Worm (Caenorhabditis elegans): ENCODE measurements around the gene haf-7.
A peak's percentile ranks its signal among the peaks of the same experiment; 100 is the strongest.

haf-7 gene

ce11 chrV:14748608-14749137, 24.4 kb upstream of the haf-7 start, which contains the start of the genes lipl-8 and Y50E8A.22:
TSS of gene lipl-8 (minus strand) at chrV:14748708.
TSS of gene Y50E8A.22 (minus strand) at chrV:14749087.
- TF ChIP-seq hmg-1.2 (GFP tag; IDR thresholded peaks at IDR 0.05) (no peak), ztf-25 (GFP tag; IDR thresholded peaks at IDR 0.05) (no peak), nhr-27 (tag; optimal IDR thresholded peaks at IDR 0.05) (no peak), ztf-3 (GFP tag; optimal IDR thresholded peaks at IDR 0.05) (no peak), B0019.2 (GFP tag; conservative IDR thresholded peaks at IDR 0.05) (no peak), ceh-100 (GFP tag; IDR thresholded peaks at IDR 0.05) (no peak), egrh-3 (GFP tag; IDR thresholded peaks at IDR 0.05) (no peak), hrde-1 (tag; optimal IDR thresholded peaks at IDR 0.05; ENCODE audit: borderline replicate concordance) (no peak), zfh-2 (GFP tag; conservative IDR thresholded peaks at IDR 0.05) (no peak)

- peak; percentile 17; the same call in 1 of the 2 replicates for TF ChIP-seq egrh-3 (GFP tag; IDR thresholded peaks at IDR 0.05)
Observed at ce11 chrV:14750357-14750756, 22.7 kb upstream of the haf-7 start, which contains the start of gene nspa-10. TSS of gene nspa-10 (minus strand) at chrV:14750457.

ce11 chrV:14762563-14762962, 10.5 kb upstream of the haf-7 start:
- TF ChIP-seq zim-3 (tag; optimal IDR thresholded peaks at IDR 0.05) (no peak), ceh-100 (GFP tag; IDR thresholded peaks at IDR 0.05) (no peak), xnd-1 (tag; optimal IDR thresholded peaks at IDR 0.05) (no peak), rcor-1 (GFP tag; IDR thresholded peaks at IDR 0.05) (no peak), nhr-120 (GFP tag; IDR thresholded peaks at IDR 0.05) (no peak), die-1 (tag; optimal IDR thresholded peaks at IDR 0.05) (no peak), let-526 (GFP tag; IDR thresholded peaks at IDR 0.05) (no peak), ekl-4 (GFP tag; IDR thresholded peaks at IDR 0.05) (no peak), Y95B8A.8 (GFP tag; IDR thresholded peaks at IDR 0.05) (no peak), ceh-58 (GFP tag; IDR thresholded peaks at IDR 0.05) (no peak), lin-26 (GFP tag; IDR thresholded peaks at IDR 0.05) (no peak), lsl-1 (GFP tag; optimal IDR thresholded peaks at IDR 0.05) (no peak), gei-17 (GFP tag; optimal IDR thresholded peaks at IDR 0.05) (no peak), lin-35 (GFP tag; optimal IDR thresholded peaks at IDR 0.05) (no peak), ztf-3 (GFP tag; optimal IDR thresholded peaks at IDR 0.05) (no peak), rpc-1 (optimal IDR thresholded peaks at IDR 0.05) (no peak), rpc-1 (tag; optimal IDR thresholded peaks at IDR 0.05) (no peak)

ce11 chrV:14763582-14763981, 9.5 kb upstream of the haf-7 start:
- TF ChIP-seq aptf-2 (GFP tag; conservative IDR thresholded peaks at IDR 0.05) = no peak

- TF ChIP-seq ama-1 (optimal IDR thresholded peaks at IDR 0.05) (no peak), ama-1 (GFP tag; optimal IDR thresholded peaks at IDR 0.05) (no peak), hlh-26 (GFP tag; conservative IDR thresholded peaks at IDR 0.05) (no peak), atf-7 (tag; optimal IDR thresholded peaks at IDR 0.05) (no peak), aptf-2 (GFP tag; conservative IDR thresholded peaks at IDR 0.05) (no peak), snpc-1.3 (tag; optimal IDR thresholded peaks at IDR 0.05; ENCODE audit: insufficient read depth) (no peak), lsy-27 (tag; optimal IDR thresholded peaks at IDR 0.05; ENCODE audit: borderline replicate concordance, insufficient read depth) (no peak), sptf-2 (GFP tag; optimal IDR thresholded peaks at IDR 0.05) (no peak), Y79H2A.3 (GFP tag; conservative IDR thresholded peaks at IDR 0.05) (no peak), rpc-1 (optimal IDR thresholded peaks at IDR 0.05) (no peak), rpc-1 (tag; optimal IDR thresholded peaks at IDR 0.05) (no peak), rec-8 (tag; optimal IDR thresholded peaks at IDR 0.05) (no peak), ztf-6 (GFP tag; IDR thresholded peaks at IDR 0.05) (no peak)
Observed at ce11 chrV:14779644-14780043, 6.6 kb downstream of the haf-7 start, which contains the start of the genes scrm-7 and Y50E8A.10. TSS of gene scrm-7 (minus strand) at chrV:14779744. TSS of gene Y50E8A.10 (plus strand) at chrV:14779996.
